Worm (Caenorhabditis elegans) whole organism, L4/young adult: ENCODE data around the gene chil-22.

Experiments used
- W03F9.2 ChIP-seq: fragments of 150-350 bp; optimal IDR thresholded peaks from 2 replicates; lab custom pipeline; 2014; ENCODE audit warnings: missing biosample characterization, missing genetic modification characterization
- him-1 ChIP-seq: sonication (generic microtip); optimal IDR thresholded peaks from 2 replicates; lab custom pipeline; 2016; ENCODE audit warnings: missing genotype, missing genetic modification reagents, missing genetic modification characterization, missing compliant biosample characterization

The chil-22 gene

ce11 chrII:9416381-9417276 is 49.4 kb downstream of the chil-22 start, which contains the start of the genes gss-1 and chch-3:
TSS of gene gss-1 (minus strand) at chrII:9416431.
TSS of gene chch-3 (plus strand) at chrII:9417013.
- TF ChIP-seq W03F9.2 (tag; lab: Kevin White, UChicago): peak; percentile 81
- no peak for TF ChIP-seq him-1
